Worm (Caenorhabditis elegans): ENCODE data around the gene F31F4.17.

F31F4.17 gene

ce11 chrV:646888-647287 lies 13.2 kb downstream of the F31F4.17 start, which contains the start of gene ugt-42:
TSS of gene ugt-42 (plus strand) at chrV:647188.
- TF ChIP-seq ceh-20 (GFP tag; IDR thresholded peaks at IDR 0.05) (no peak), ZK546.5 (tag; optimal IDR thresholded peaks at IDR 0.05) (no peak), tra-1 (GFP tag; IDR thresholded peaks at IDR 0.05) (no peak), vab-7 (GFP tag; IDR thresholded peaks at IDR 0.05) (no peak), T20F7.1 (GFP tag; optimal IDR thresholded peaks at IDR 0.05) (no peak), dmd-6 (GFP tag; IDR thresholded peaks at IDR 0.05) (no peak), nhr-237 (tag; optimal IDR thresholded peaks at IDR 0.05) (no peak)

ce11 chrV:646129-646528 lies 14.0 kb downstream of the F31F4.17 start, which contains the start of gene F48G7.12:
TSS of gene F48G7.12 (minus strand) at chrV:646229.
- TF ChIP-seq nhr-25 (tag; optimal IDR thresholded peaks at IDR 0.05; ENCODE audit: borderline replicate concordance, insufficient read depth), result no peak
- no peak for TF ChIP-seq gei-8 (GFP tag; optimal IDR thresholded peaks at IDR 0.05)
- no peak for TF ChIP-seq daf-16 (GFP tag; optimal IDR thresholded peaks at IDR 0.05)
- TF ChIP-seq daf-16 (tag; optimal IDR thresholded peaks at IDR 0.05), result no peak
- no peak for TF ChIP-seq ces-1 (GFP tag; optimal IDR thresholded peaks at IDR 0.05)
- no peak for TF ChIP-seq lin-1 (GFP tag; IDR thresholded peaks at IDR 0.05)
- TF ChIP-seq mxl-3 (GFP tag; optimal IDR thresholded peaks at IDR 0.05), result no peak
- no peak for TF ChIP-seq aha-1 (tag)
- TF ChIP-seq ceh-62 (tag; optimal IDR thresholded peaks at IDR 0.05), result no peak
- TF ChIP-seq spr-1 (tag; optimal IDR thresholded peaks at IDR 0.05), result no peak
- TF ChIP-seq ztf-7 (tag; optimal IDR thresholded peaks at IDR 0.05), result no peak
- no peak for TF ChIP-seq egl-43 (GFP tag; IDR thresholded peaks at IDR 0.05)
- TF ChIP-seq nhr-10 (tag; optimal IDR thresholded peaks at IDR 0.05), result no peak
- TF ChIP-seq aly-2 (tag; optimal IDR thresholded peaks at IDR 0.05), result no peak
- TF ChIP-seq F10B5.3 (tag; optimal IDR thresholded peaks at IDR 0.05), result no peak
- TF ChIP-seq hlh-30 (tag; optimal IDR thresholded peaks at IDR 0.05; ENCODE audit: insufficient read depth), result no peak
- no peak for TF ChIP-seq set-16 (GFP tag; IDR thresholded peaks at IDR 0.05)

- TF ChIP-seq nhr-11 (tag; optimal IDR thresholded peaks at IDR 0.05) (no peak), fkh-10 (GFP tag; optimal IDR thresholded peaks at IDR 0.05) (no peak), zfp-3 (GFP tag; conservative IDR thresholded peaks at IDR 0.05) (no peak), Y5F2A.4 (GFP tag; optimal IDR thresholded peaks at IDR 0.05) (no peak), skn-1 (tag; optimal IDR thresholded peaks at IDR 0.05) (no peak), tra-1 (GFP tag; IDR thresholded peaks at IDR 0.05) (no peak), lin-1 (GFP tag; IDR thresholded peaks at IDR 0.05) (no peak), hlh-30 (tag; optimal IDR thresholded peaks at IDR 0.05; ENCODE audit: insufficient read depth) (peak; percentile 58), daf-16 (GFP tag; optimal IDR thresholded peaks at IDR 0.05) (no peak), daf-16 (tag; optimal IDR thresholded peaks at IDR 0.05) (no peak), hmg-1.1 (GFP tag; IDR thresholded peaks at IDR 0.05) (0 out of 2 replicates have a peak, but pooled peaks have one; percentile 39), madf-5 (GFP tag; IDR thresholded peaks at IDR 0.05) (no peak), lin-15B (tag; optimal IDR thresholded peaks at IDR 0.05) (no peak), lim-7 (GFP tag; IDR thresholded peaks at IDR 0.05) (0 out of 2 replicates have a peak, but pooled peaks have one; percentile 3), mxl-3 (GFP tag; optimal IDR thresholded peaks at IDR 0.05) (no peak)
Observed at ce11 chrV:642750-643149, 17.4 kb downstream of the F31F4.17 start, which contains the start of gene nhr-190. TSS of gene nhr-190 (minus strand) at chrV:642924.

ce11 chrV:638328-638727 lies 21.8 kb downstream of the F31F4.17 start, which contains the start of gene srj-37:
TSS of gene srj-37 (plus strand) at chrV:638628.
- TF ChIP-seq spr-1 (tag; optimal IDR thresholded peaks at IDR 0.05) (no peak), hmg-1.1 (GFP tag; IDR thresholded peaks at IDR 0.05) (no peak), zag-1 (tag; optimal IDR thresholded peaks at IDR 0.05) (no peak), cey-2 (tag; optimal IDR thresholded peaks at IDR 0.05; ENCODE audit: borderline replicate concordance, insufficient read depth) (no peak), dve-1 (tag; optimal IDR thresholded peaks at IDR 0.05; ENCODE audit: insufficient read depth) (no peak), vab-7 (GFP tag; IDR thresholded peaks at IDR 0.05) (no peak), ceh-62 (tag; optimal IDR thresholded peaks at IDR 0.05) (no peak), daf-19 (GFP tag; conservative IDR thresholded peaks at IDR 0.05) (no peak), unc-130 (GFP tag; optimal IDR thresholded peaks at IDR 0.05) (no peak), dmd-6 (GFP tag; IDR thresholded peaks at IDR 0.05) (no peak)

All from whole organism, L4 larva.